Fruit fly (Drosophila melanogaster): ENCODE measurements around the gene moi.

moi gene

DNA sequence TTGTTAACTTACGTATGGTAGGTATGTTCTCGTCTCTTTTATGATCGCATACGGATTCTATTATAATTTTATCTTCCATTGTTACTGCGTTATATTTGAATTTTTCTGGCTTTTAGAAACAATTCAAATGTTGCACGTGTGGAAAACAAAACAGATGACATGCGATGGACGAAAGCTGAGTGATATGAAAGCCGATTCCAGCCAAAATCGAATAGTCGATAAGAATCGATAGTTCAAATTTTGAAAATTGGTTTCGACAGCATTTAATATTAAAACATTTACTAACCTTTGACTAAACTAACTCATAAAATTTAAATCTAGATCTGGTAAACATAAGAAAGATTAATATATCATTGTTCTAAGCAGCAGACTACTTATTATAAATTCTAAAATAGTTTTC lies 46.2 kb downstream of the moi start, which contains the start of gene Polr1E (continued):
- TF ChIP-seq ase (GFP tag; IDR thresholded peaks at IDR 0.05): no peak
- TF ChIP-seq dpn (GFP tag; optimal IDR thresholded peaks at IDR 0.05): no peak
- no peak for TF ChIP-seq dan (GFP tag; IDR thresholded peaks at IDR 0.05)
- TF ChIP-seq CG12104 (GFP tag; optimal IDR thresholded peaks at IDR 0.05): no peak
- TF ChIP-seq CG3281 (GFP tag; optimal IDR thresholded peaks at IDR 0.05): no peak
- TF ChIP-seq CG2199 (GFP tag; IDR thresholded peaks at IDR 0.05): peak; percentile 63; the same call in 1 of the 3 replicates
- no peak for TF ChIP-seq Abd-B (GFP tag; optimal IDR thresholded peaks at IDR 0.05)
- no peak for TF ChIP-seq CG14050 (GFP tag; IDR thresholded peaks at IDR 0.05)
- TF ChIP-seq CG9817 (tag; optimal IDR thresholded peaks at IDR 0.05): no peak
- no peak for TF ChIP-seq CG17359 (tag; optimal IDR thresholded peaks at IDR 0.05)
- TF ChIP-seq HmgD (GFP tag; optimal IDR thresholded peaks at IDR 0.05): peak; percentile 36
- no peak for TF ChIP-seq tx (GFP tag; optimal IDR thresholded peaks at IDR 0.05)
- no peak for TF ChIP-seq repo (GFP tag; optimal IDR thresholded peaks at IDR 0.05)
- TF ChIP-seq Doc3 (GFP tag; IDR thresholded peaks at IDR 0.05; ENCODE audit: partially characterized antibody): peak; percentile 58; the same call in 2 of the 3 replicates
- TF ChIP-seq CG10979 (tag; optimal IDR thresholded peaks at IDR 0.05): no peak
- TF ChIP-seq da (GFP tag; optimal IDR thresholded peaks at IDR 0.05): no peak
- peak; percentile 98 for TF ChIP-seq cwo (GFP tag; optimal IDR thresholded peaks at IDR 0.05)
- no peak for TF ChIP-seq pho (GFP tag; optimal IDR thresholded peaks at IDR 0.05)
- no peak for TF ChIP-seq CG1832 (GFP tag; optimal IDR thresholded peaks at IDR 0.05)
- no peak for TF ChIP-seq CG14014 (GFP tag; IDR thresholded peaks at IDR 0.05)
- TF ChIP-seq CG9437 (GFP tag; optimal IDR thresholded peaks at IDR 0.05): no peak
- TF ChIP-seq CG10321 (GFP tag; IDR thresholded peaks at IDR 0.05): no peak
- TF ChIP-seq sc (optimal IDR thresholded peaks at IDR 0.05): no peak
- TF ChIP-seq sc (GFP tag; optimal IDR thresholded peaks at IDR 0.05): no peak
- no peak for TF ChIP-seq PHDP (tag; optimal IDR thresholded peaks at IDR 0.05)
- no peak for TF ChIP-seq CG31365 (tag; optimal IDR thresholded peaks at IDR 0.05)
- TF ChIP-seq lmd (GFP tag; IDR thresholded peaks at IDR 0.05): no peak
- no peak for TF ChIP-seq Nf-YB (GFP tag; optimal IDR thresholded peaks at IDR 0.05)
- no peak for TF ChIP-seq Sry-β (GFP tag; optimal IDR thresholded peaks at IDR 0.05)
- TF ChIP-seq fd96Cb (tag; optimal IDR thresholded peaks at IDR 0.05): no peak
- peak; percentile 60 for TF ChIP-seq CoRest (tag; optimal IDR thresholded peaks at IDR 0.05)
- no peak for TF ChIP-seq Hr39 (optimal IDR thresholded peaks at IDR 0.05)
- peak; percentile 94 for TF ChIP-seq E2f2 (GFP tag; IDR thresholded peaks at IDR 0.05)
- no peak for TF ChIP-seq dmrt11E (tag; optimal IDR thresholded peaks at IDR 0.05)
- peak; percentile 64 for TF ChIP-seq Scr (GFP tag; IDR thresholded peaks at IDR 0.05; ENCODE audit: partially characterized antibody)
- no peak for TF ChIP-seq esg (GFP tag; conservative IDR thresholded peaks at IDR 0.05)
- TF ChIP-seq Dad (GFP tag; optimal IDR thresholded peaks at IDR 0.05): no peak
- peak; percentile 11 for TF ChIP-seq lilli (GFP tag; optimal IDR thresholded peaks at IDR 0.05)
- no peak for TF ChIP-seq CG9215 (GFP tag; IDR thresholded peaks at IDR 0.05)
- TF ChIP-seq chm (GFP tag; IDR thresholded peaks at IDR 0.05): peak; percentile 26; the same call in 1 of the 2 replicates
- no peak for TF ChIP-seq lab (GFP tag; optimal IDR thresholded peaks at IDR 0.05)
- TF ChIP-seq abd-A (tag; optimal IDR thresholded peaks at IDR 0.05): no peak
- TF ChIP-seq CG4404 (GFP tag; IDR thresholded peaks at IDR 0.05): no peak
- TF ChIP-seq ranshi (GFP tag; IDR thresholded peaks at IDR 0.05): no peak
- no peak for TF ChIP-seq NC2β (GFP tag; optimal IDR thresholded peaks at IDR 0.05)
- no peak for TF ChIP-seq CG31388 (GFP tag; optimal IDR thresholded peaks at IDR 0.05)
- TF ChIP-seq CG13424 (tag; optimal IDR thresholded peaks at IDR 0.05): no peak
- 0 out of 2 replicates have a peak, but pooled peaks have one; percentile 4 for TF ChIP-seq CG3847 (GFP tag; IDR thresholded peaks at IDR 0.05)
- TF ChIP-seq Usf (GFP tag; optimal IDR thresholded peaks at IDR 0.05): no peak
- no peak for TF ChIP-seq maf-S (GFP tag; optimal IDR thresholded peaks at IDR 0.05)
- TF ChIP-seq HmgZ (tag; optimal IDR thresholded peaks at IDR 0.05): peak; percentile 41
- no peak for TF ChIP-seq CG17385 (GFP tag; optimal IDR thresholded peaks at IDR 0.05)

All from whole organism, embryonic.